Worm (Caenorhabditis elegans) whole organism, L2 larva: Measurements from ENCODE around the gene oef-1.

Source experiments
- C34F6.9 ChIP-seq: fragments of 150-350 bp; optimal IDR thresholded peaks from 2 replicates; lab custom pipeline; 2014; ENCODE audit warnings: missing biosample characterization, missing genetic modification characterization
- F13H6.1 ChIP-seq: sonication (generic microtip); optimal IDR thresholded peaks from 2 replicates; lab custom pipeline; 2016; ENCODE audit warnings: missing genetic modification characterization, missing compliant biosample characterization
- alr-1 ChIP-seq: fragments of 150-350 bp; optimal IDR thresholded peaks from 2 replicates; lab custom pipeline; 2014; ENCODE audit warnings: missing biosample characterization, missing genetic modification characterization
- ama-1 ChIP-seq: fragments of 150-350 bp; optimal IDR thresholded peaks from 2 replicates; lab custom pipeline; 2018; ENCODE audit warnings: inconsistent platforms
- crh-2 ChIP-seq: sonication (generic microtip); optimal IDR thresholded peaks from 2 replicates; lab custom pipeline; 2017; ENCODE audit warnings: missing biosample characterization, missing genetic modification characterization
- elt-1 ChIP-seq: fragments of 150-350 bp; optimal IDR thresholded peaks from 2 replicates; lab custom pipeline; 2014; ENCODE audit warnings: missing biosample characterization, missing genetic modification characterization
- elt-3 ChIP-seq: sonication (generic microtip); optimal IDR thresholded peaks from 2 replicates; lab custom pipeline; 2017; ENCODE audit warnings: missing biosample characterization, missing genetic modification characterization
- fos-1 ChIP-seq: fragments of 150-350 bp; optimal IDR thresholded peaks from 2 replicates; lab custom pipeline; 2014; ENCODE audit warnings: missing biosample characterization, missing genetic modification characterization
- gmeb-1 ChIP-seq: fragments of 150-350 bp; optimal IDR thresholded peaks from 2 replicates; lab custom pipeline; 2014; ENCODE audit warnings: missing biosample characterization, missing genetic modification characterization
- lin-11 ChIP-seq: fragments of 150-350 bp; sonication (generic microtip); optimal IDR thresholded peaks from 2 replicates; lab custom pipeline; 2014; ENCODE audit warnings: missing biosample characterization, missing genetic modification characterization, inconsistent platforms, mixed read lengths
- lsy-2 ChIP-seq, 2 experiments: fragments of 150-350 bp in 1 of 2; sonication (generic microtip) in 1 of 2; optimal IDR thresholded peaks; 2 replicates each; lab custom pipeline; 2014 to 2017; ENCODE audit warnings: missing biosample characterization in 2 of 2, missing genetic modification characterization in 2 of 2
- mab-5 ChIP-seq: fragments of 150-350 bp; optimal IDR thresholded peaks from 2 replicates; lab custom pipeline; 2014; ENCODE audit warnings: missing biosample characterization, missing genetic modification characterization
- mdl-1 ChIP-seq, 2 experiments: fragments of 150-350 bp in 1 of 2; sonication (generic microtip) in 1 of 2; optimal IDR thresholded peaks; 2 replicates each; lab custom pipeline; 2017; ENCODE audit warnings: missing biosample characterization in 2 of 2, missing genetic modification characterization in 2 of 2
- nhr-11 ChIP-seq: fragments of 150-350 bp; optimal IDR thresholded peaks from 2 replicates; lab custom pipeline; 2014; ENCODE audit warnings: missing biosample characterization, missing genetic modification characterization
- nhr-12 ChIP-seq: fragments of 150-350 bp; optimal IDR thresholded peaks from 2 replicates; lab custom pipeline; 2014; ENCODE audit warnings: missing biosample characterization, missing genetic modification characterization
- nhr-129 ChIP-seq: fragments of 150-350 bp; optimal IDR thresholded peaks from 2 replicates; lab custom pipeline; 2014; ENCODE audit warnings: missing biosample characterization, missing genetic modification characterization
- nhr-21 ChIP-seq: fragments of 150-350 bp; optimal IDR thresholded peaks from 2 replicates; lab custom pipeline; 2014; ENCODE audit warnings: missing biosample characterization, missing genetic modification characterization
- nhr-237 ChIP-seq: fragments of 150-350 bp; optimal IDR thresholded peaks from 2 replicates; lab custom pipeline; 2014; ENCODE audit warnings: missing biosample characterization, missing genetic modification characterization
- nhr-25 ChIP-seq: fragments of 150-350 bp; sonication (generic microtip); optimal IDR thresholded peaks from 3 replicates; lab custom pipeline; 2014; ENCODE audit warnings: missing biosample characterization, missing genetic modification characterization
- nhr-6 ChIP-seq: fragments of 150-350 bp; optimal IDR thresholded peaks from 2 replicates; lab custom pipeline; 2014; ENCODE audit warnings: missing biosample characterization, missing genetic modification characterization
- peb-1 ChIP-seq: fragments of 150-350 bp; optimal IDR thresholded peaks from 2 replicates; lab custom pipeline; 2014; ENCODE audit warnings: missing biosample characterization, missing genetic modification characterization
- sem-4 ChIP-seq: fragments of 150-350 bp; optimal IDR thresholded peaks from 2 replicates; lab custom pipeline; 2014; ENCODE audit warnings: missing biosample characterization, missing genetic modification reagents, missing genetic modification characterization
- skn-1 ChIP-seq: sonication (generic microtip); optimal IDR thresholded peaks from 2 replicates; lab custom pipeline; 2017; ENCODE audit warnings: missing biosample characterization, missing genetic modification characterization
- sma-3 ChIP-seq: sonication (generic microtip); optimal IDR thresholded peaks from 2 replicates; lab custom pipeline; 2016; ENCODE audit warnings: missing genetic modification reagents, missing genetic modification characterization, missing compliant biosample characterization
- sma-9 ChIP-seq, 2 experiments: fragments of 150-350 bp in 1 of 2; sonication (generic microtip) in 1 of 2; optimal IDR thresholded peaks; 2 replicates each; lab custom pipeline; 2014 to 2016; ENCODE audit warnings: missing genetic modification characterization in 2 of 2, mild to moderate bottlenecking in 1 of 2, missing biosample characterization in 1 of 2, missing compliant biosample characterization in 1 of 2, missing genetic modification reagents in 1 of 2, moderate library complexity in 1 of 2
- snpc-4 ChIP-seq: fragments of 150-350 bp; optimal IDR thresholded peaks from 2 replicates; lab custom pipeline; 2014; ENCODE audit warnings: missing biosample characterization, missing genetic modification characterization
- unc-55 ChIP-seq: fragments of 150-350 bp; sonication (generic microtip); optimal IDR thresholded peaks from 3 replicates; lab custom pipeline; 2014; ENCODE audit warnings: missing biosample characterization, missing genetic modification reagents, missing genetic modification characterization
- unc-62 ChIP-seq: fragments of 150-350 bp; optimal IDR thresholded peaks from 2 replicates; lab custom pipeline; 2014; ENCODE audit warnings: missing biosample characterization, missing genetic modification reagents, missing genetic modification characterization
- zag-1 ChIP-seq: fragments of 150-350 bp; optimal IDR thresholded peaks from 2 replicates; lab custom pipeline; 2014; ENCODE audit warnings: missing biosample characterization, missing genetic modification characterization
- ztf-11 ChIP-seq: sonication (generic microtip); optimal IDR thresholded peaks from 2 replicates; lab custom pipeline; 2017; ENCODE audit warnings: missing biosample characterization, missing genetic modification characterization
- ztf-4 ChIP-seq: fragments of 150-350 bp; optimal IDR thresholded peaks from 2 replicates; lab custom pipeline; 2014; ENCODE audit warnings: missing biosample characterization, missing genetic modification characterization

Gene oef-1

DNA sequence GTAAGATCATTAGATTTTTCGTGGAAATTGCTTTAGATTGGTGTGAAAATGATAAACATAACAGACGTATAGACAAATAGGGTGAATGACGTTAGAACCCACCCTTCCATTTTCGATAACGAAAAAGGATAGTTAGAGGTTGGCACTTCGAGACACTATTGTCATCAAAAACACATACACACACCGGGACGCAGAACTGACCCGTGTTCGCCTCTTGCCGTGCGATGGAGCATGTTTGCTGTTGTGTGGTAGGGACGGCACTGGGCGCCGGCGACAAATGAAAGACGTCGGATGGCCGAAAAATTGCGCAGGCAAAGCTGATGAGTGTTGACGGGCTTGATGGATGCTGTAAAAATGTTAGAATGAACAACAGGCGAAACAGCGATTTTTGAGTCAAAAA lies 1.6 kb downstream of the oef-1 start:
- TF ChIP-seq nhr-6 (tag; lab: Kevin White, UChicago) (no peak), C34F6.9 (peak; percentile 28), fos-1 (tag; lab: Kevin White, UChicago) (peak; percentile 54), skn-1 (peak; percentile 80), unc-62 (GFP tag; lab: Kevin White, UChicago) (no peak), F13H6.1 (tag; lab: Kevin White, UChicago) (peak; percentile 19), sma-9 (GFP tag; optimal IDR thresholded peaks at IDR 0.05; lab: Kevin White, UChicago) (no peak), sma-9 (tag; optimal IDR thresholded peaks at IDR 0.05; lab: Kevin White, UChicago) (no peak), sma-3 (GFP tag; lab: Kevin White, UChicago) (no peak), nhr-129 (tag; lab: Kevin White, UChicago) (peak; percentile 60), nhr-11 (tag; lab: Kevin White, UChicago) (no peak), lsy-2 (tag; optimal IDR thresholded peaks at IDR 0.05; lab: Kevin White, UChicago) (peak in 1 of 2 experiments; percentile 41)

DNA sequence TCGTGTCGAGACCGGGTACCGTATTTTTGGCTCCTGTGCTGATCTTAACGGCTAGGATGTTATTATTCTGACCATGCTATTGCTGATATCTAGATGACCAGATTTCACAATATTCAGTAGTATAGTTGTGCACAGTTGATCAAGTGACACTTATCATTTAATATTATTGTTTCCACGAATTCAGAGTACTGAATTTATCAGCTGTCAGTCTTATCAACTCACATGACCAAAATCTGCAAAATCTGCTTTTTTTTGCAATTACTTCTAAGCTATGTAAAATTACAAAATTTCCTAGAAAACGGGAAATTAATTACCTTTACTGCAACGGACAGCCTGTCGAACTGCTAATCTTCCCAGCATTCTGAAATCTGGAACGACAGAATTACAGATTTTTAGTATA lies 2.2 kb downstream of the oef-1 start, which contains the start of gene pam-1:
Gene pam-1 (minus strand): TSS at position 368 of the 400 bp plus-strand sequence.
- TF ChIP-seq nhr-11 (tag; lab: Kevin White, UChicago) = no peak

DNA sequence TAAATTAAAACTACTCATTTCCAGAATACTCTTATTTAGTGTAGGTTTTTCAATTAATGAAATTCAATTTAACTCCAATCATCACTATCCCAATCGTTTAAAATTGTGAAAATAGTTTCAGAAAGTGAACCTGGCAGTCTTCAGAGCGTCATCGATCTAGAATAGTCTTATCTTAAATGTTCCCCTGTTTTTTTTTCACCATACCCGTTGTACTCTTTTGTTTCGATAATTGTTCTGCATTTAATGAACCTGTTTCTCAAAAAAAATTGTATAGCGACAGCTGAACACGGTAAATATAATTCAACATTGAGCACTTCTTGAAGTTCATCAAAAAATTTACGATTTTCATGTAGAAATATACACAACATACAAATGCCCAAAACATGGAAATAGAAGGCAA lies 3.0 kb downstream of the oef-1 start:
- TF ChIP-seq sma-3 (GFP tag; lab: Kevin White, UChicago) (no peak), elt-1 (tag; lab: Kevin White, UChicago) (no peak), mdl-1 (tag; optimal IDR thresholded peaks at IDR 0.05; lab: Kevin White, UChicago) (no peak)

DNA sequence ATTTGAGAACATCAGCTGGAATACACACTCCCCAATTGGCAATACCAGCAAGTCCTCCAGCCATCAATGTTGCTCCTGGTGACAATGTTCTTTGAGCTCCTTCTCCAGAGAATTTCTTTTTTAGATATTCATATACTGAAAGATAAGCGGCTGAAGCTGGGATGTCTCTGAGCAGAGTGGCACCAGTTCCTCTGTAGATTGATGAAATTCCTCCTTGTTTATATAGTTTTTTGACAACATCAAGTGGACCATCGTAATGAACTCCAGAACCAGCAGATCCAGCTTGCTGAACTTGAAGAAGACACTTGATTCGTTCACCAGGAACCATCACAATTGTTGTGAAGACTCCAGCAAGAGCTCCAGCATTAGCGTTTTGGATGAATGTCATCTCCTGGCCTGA lies 3.9 kb downstream of the oef-1 start:
- no peak for TF ChIP-seq peb-1 (tag; lab: Kevin White, UChicago)
- no peak for TF ChIP-seq mab-5 (tag; lab: Kevin White, UChicago)
- TF ChIP-seq ztf-11 = no peak
- TF ChIP-seq ama-1 (lab: Kevin White, UChicago) = no peak
- no peak for TF ChIP-seq nhr-12 (tag; lab: Kevin White, UChicago)
- no peak for TF ChIP-seq lin-11 (tag; lab: Kevin White, UChicago)
- TF ChIP-seq nhr-237 (tag; lab: Kevin White, UChicago) = no peak
- no peak for TF ChIP-seq C34F6.9
- no peak for TF ChIP-seq nhr-25
- TF ChIP-seq snpc-4 (tag; lab: Kevin White, UChicago) = no peak
- TF ChIP-seq lsy-2 (tag; optimal IDR thresholded peaks at IDR 0.05; lab: Kevin White, UChicago) = no peak

DNA sequence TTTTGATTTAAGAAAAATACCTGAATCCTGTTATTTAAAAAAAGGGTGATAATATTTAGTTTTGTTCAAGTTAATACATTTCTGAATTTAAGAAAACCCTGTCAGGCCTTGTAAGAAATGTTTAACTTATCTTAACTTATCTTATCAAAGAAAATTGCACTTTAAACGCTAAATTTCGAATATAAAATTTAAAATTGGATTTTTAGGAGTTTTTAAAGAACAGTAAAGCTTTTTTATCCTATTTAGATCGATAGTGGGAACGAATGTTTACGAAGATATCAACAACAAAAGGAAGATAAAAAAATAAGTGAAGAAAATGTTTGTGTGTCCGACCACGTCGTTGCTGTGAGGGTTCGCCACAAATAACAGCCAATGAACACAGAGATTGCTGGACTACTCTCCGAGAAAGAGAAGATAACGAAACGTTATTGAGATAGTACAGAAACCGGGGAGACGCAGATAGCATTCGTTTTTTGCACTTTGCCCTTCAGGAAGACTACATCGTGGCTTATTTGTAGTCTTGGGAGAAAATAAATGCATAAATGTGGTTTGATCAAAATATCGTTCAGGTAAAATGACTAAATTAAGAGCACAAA lies 4.8 kb downstream of the oef-1 start, which contains the start of gene dif-1:
Gene dif-1 (minus strand): TSS at position 51 of the 596 bp plus-strand sequence.
- TF ChIP-seq ztf-4 (no peak), crh-2 (tag; lab: Kevin White, UChicago) (peak; percentile 76), nhr-6 (tag; lab: Kevin White, UChicago) (no peak), nhr-25 (no peak), F13H6.1 (tag; lab: Kevin White, UChicago) (peak; percentile 53), nhr-21 (peak; percentile 58), lsy-2 (tag; optimal IDR thresholded peaks at IDR 0.05; lab: Kevin White, UChicago) (peak in 1 of 2 experiments; percentile 63), sem-4 (tag; lab: Kevin White, UChicago) (peak; percentile 39), fos-1 (tag; lab: Kevin White, UChicago) (peak; percentile 51), sma-3 (GFP tag; lab: Kevin White, UChicago) (peak; percentile 14), C34F6.9 (peak; percentile 41), nhr-129 (tag; lab: Kevin White, UChicago) (peak; percentile 56), zag-1 (tag; lab: Kevin White, UChicago) (no peak), alr-1 (tag; lab: Kevin White, UChicago) (no peak), gmeb-1 (tag; lab: Kevin White, UChicago) (peak; percentile 43), sma-9 (GFP tag; optimal IDR thresholded peaks at IDR 0.05; lab: Kevin White, UChicago) (peak; percentile 47), sma-9 (tag; optimal IDR thresholded peaks at IDR 0.05; lab: Kevin White, UChicago) (no peak)
- TF ChIP-seq, all 48 proteins: peak for 11

DNA sequence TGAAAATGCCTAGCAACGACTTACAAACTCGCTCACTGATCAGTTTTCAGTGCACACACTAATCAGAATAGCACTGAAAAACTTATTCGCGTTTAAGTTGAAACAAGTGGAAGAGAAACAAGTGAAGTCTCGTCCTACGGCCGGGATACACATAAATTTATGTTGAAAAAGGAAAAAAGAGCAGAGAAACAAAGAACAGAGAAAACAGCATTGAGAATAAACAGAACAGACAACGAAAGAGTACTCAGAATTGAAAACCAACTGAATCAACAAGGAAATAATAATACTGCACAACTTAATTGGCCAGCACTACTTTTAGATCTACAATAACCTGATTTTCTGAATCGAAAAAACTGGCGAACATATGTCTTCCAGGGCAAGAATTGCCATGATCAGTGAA lies 6.1 kb downstream of the oef-1 start, which contains the start of gene F49E8.6:
Gene F49E8.6 (minus strand): TSS at position 317 of the 400 bp plus-strand sequence.
- TF ChIP-seq C34F6.9 = peak; percentile 43
- no peak for TF ChIP-seq nhr-12 (tag; lab: Kevin White, UChicago)
- peak in 1 of 2 experiments; percentile 4 for TF ChIP-seq lsy-2 (tag; optimal IDR thresholded peaks at IDR 0.05; lab: Kevin White, UChicago)
- TF ChIP-seq unc-55 (GFP tag; lab: Kevin White, UChicago) = peak; percentile 53
- TF ChIP-seq unc-62 (GFP tag; lab: Kevin White, UChicago) = no peak
- TF ChIP-seq elt-3 = no peak
- TF ChIP-seq zag-1 (tag; lab: Kevin White, UChicago) = no peak
- TF ChIP-seq nhr-21 = peak; percentile 2
